Fruit fly (Drosophila melanogaster) S2 (cell line): ENCODE results near the gene RpS29.

Source experiments
- CG8478 ChIP-seq: fragments of >200 bp; optimal IDR thresholded peaks from 2 replicates; lab custom pipeline; 2018
- CTCF ChIP-seq, 2 experiments: fragments of >200 bp; optimal IDR thresholded peaks; 2 replicates each; lab custom pipeline; 2018

The RpS29 gene

dm6 chr3R:9793018-9793417 is 15.2 kb downstream of the RpS29 start, which contains the start of gene CG8516:
TSS of gene CG8516 (plus strand) at chr3R:9793295.
- no peak for TF ChIP-seq CTCF (optimal IDR thresholded peaks at IDR 0.05; lab: Kevin White, UChicago)
- TF ChIP-seq CG8478: no peak

dm6 chr3R:9800644-9801330 is 22.9 kb downstream of the RpS29 start, which contains the start of the genes CG9467 and CG8526:
TSS of gene CG9467 (minus strand) at chr3R:9801026.
TSS of gene CG8526 (plus strand) at chr3R:9801280.
- no peak for TF ChIP-seq CG8478
- TF ChIP-seq CTCF (optimal IDR thresholded peaks at IDR 0.05; lab: Kevin White, UChicago): no peak

- TF ChIP-seq CTCF (optimal IDR thresholded peaks at IDR 0.05; lab: Kevin White, UChicago): no peak
- TF ChIP-seq CG8478: no peak
These were observed 31.2 kb downstream of the RpS29 start, which contains the start of gene FBXO11 for dm6 chr3R:9808946-9809545. TSS of gene FBXO11 (minus strand) at chr3R:9809368.

dm6 chr3R:9812447-9812846 is 34.6 kb downstream of the RpS29 start, which contains the start of gene CG8534:
TSS of gene CG8534 (plus strand) at chr3R:9812747.
- TF ChIP-seq CG8478 (no peak), CTCF (optimal IDR thresholded peaks at IDR 0.05; lab: Kevin White, UChicago) (no peak)

- TF ChIP-seq CTCF (optimal IDR thresholded peaks at IDR 0.05; lab: Kevin White, UChicago) (no peak), CG8478 (no peak)
These were observed 36.0 kb downstream of the RpS29 start, which contains the start of gene eloF for dm6 chr3R:9813861-9814260. TSS of gene eloF (plus strand) at chr3R:9814161.

- TF ChIP-seq CG8478 (no peak), CTCF (optimal IDR thresholded peaks at IDR 0.05; lab: Kevin White, UChicago) (no peak)
These were observed 39.0 kb downstream of the RpS29 start, which contains the start of gene CG16904 for dm6 chr3R:9816879-9817278. TSS of gene CG16904 (minus strand) at chr3R:9816979.

- TF ChIP-seq CG8478 (no peak), CTCF (optimal IDR thresholded peaks at IDR 0.05; lab: Kevin White, UChicago) (no peak)
These were observed 40.5 kb downstream of the RpS29 start, which contains the start of gene CG9459 for dm6 chr3R:9818295-9818694. TSS of gene CG9459 (minus strand) at chr3R:9818395.

dm6 chr3R:9819777-9820176 is 41.9 kb downstream of the RpS29 start, which contains the start of gene CG9458:
TSS of gene CG9458 (minus strand) at chr3R:9819877.
- no peak for TF ChIP-seq CTCF (optimal IDR thresholded peaks at IDR 0.05; lab: Kevin White, UChicago)
- TF ChIP-seq CG8478: no peak

dm6 chr3R:9821091-9821490 is 43.2 kb downstream of the RpS29 start, which contains the start of gene CG42857:
TSS of gene CG42857 (minus strand) at chr3R:9821191.
- no peak for TF ChIP-seq CTCF (optimal IDR thresholded peaks at IDR 0.05; lab: Kevin White, UChicago)
- TF ChIP-seq CG8478: no peak

- no peak for TF ChIP-seq CTCF (optimal IDR thresholded peaks at IDR 0.05; lab: Kevin White, UChicago)
These were observed 45.9 kb downstream of the RpS29 start, which contains the start of gene CG34302 for dm6 chr3R:9823723-9824122. TSS of gene CG34302 (minus strand) at chr3R:9823823.
